Worm (Caenorhabditis elegans): ENCODE data around the gene srh-203.

DNA sequence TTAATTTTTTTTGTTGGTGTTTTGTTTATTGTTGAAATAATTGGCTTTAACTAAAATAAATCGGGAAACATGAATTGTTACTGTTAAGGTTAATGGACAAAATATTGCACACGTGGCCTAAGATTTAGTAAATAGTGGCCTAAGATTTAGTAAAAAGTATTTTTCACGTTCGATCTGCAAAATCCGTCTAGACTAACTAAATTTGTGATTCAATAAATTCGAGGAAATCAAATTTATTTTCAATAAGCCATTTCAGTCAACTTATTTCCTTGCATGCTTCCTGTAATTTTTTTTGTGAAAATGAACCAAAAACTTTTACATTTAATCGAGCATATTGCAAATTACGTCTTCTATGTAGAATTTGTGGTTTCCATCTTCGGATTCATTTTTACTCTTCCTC lies 10.7 kb upstream of the srh-203 start, which contains the start of gene srw-72:
- TF ChIP-seq nhr-237 (tag; optimal IDR thresholded peaks at IDR 0.05) (no peak), aly-2 (tag; optimal IDR thresholded peaks at IDR 0.05) (no peak), nhr-11 (tag; optimal IDR thresholded peaks at IDR 0.05) (no peak), ZK546.5 (tag; optimal IDR thresholded peaks at IDR 0.05) (no peak), elt-3 (tag; optimal IDR thresholded peaks at IDR 0.05) (no peak), pqm-1 (tag; optimal IDR thresholded peaks at IDR 0.05) (no peak), nfya-1 (tag; optimal IDR thresholded peaks at IDR 0.05; ENCODE audit: insufficient read depth) (no peak), ceh-82 (tag; optimal IDR thresholded peaks at IDR 0.05) (no peak), egl-5 (tag; optimal IDR thresholded peaks at IDR 0.05) (no peak), sea-2 (GFP tag; optimal IDR thresholded peaks at IDR 0.05) (no peak), snpc-4 (tag; optimal IDR thresholded peaks at IDR 0.05) (no peak), mdl-1 (tag; optimal IDR thresholded peaks at IDR 0.05) (no peak), unc-39 (tag; optimal IDR thresholded peaks at IDR 0.05) (no peak), fkh-10 (GFP tag; optimal IDR thresholded peaks at IDR 0.05) (no peak)

Measured in whole organism, L3 larva.